Fruit fly (Drosophila melanogaster): ENCODE data around the gene moon.

DNA sequence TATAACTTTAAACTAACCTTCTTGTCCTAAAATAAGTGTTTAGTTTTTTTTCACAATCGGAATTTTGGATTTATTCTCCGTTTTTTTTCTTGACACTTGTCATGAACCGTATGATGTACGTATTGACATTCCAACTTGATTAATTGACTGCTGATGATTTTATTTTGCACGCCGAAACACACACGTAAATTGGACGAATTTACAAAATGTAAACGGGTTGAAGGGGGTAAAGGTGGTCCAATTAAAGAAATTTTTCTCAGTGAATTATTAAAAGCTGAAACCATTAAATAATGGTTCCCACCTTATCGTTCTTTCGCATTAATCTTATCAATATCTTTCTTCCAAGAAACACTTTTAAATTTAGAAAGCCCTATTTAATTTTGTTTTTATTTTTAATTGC, 16.1 kb downstream of the moon start, which contains the start of gene Uch-L5R:
- no peak for TF ChIP-seq ss (GFP tag; optimal IDR thresholded peaks at IDR 0.05)
- no peak for TF ChIP-seq cyc (GFP tag; optimal IDR thresholded peaks at IDR 0.05)
- no peak for TF ChIP-seq Eip78C (GFP tag)
- no peak for TF ChIP-seq CG10669 (GFP tag; optimal IDR thresholded peaks at IDR 0.05)
- no peak for TF ChIP-seq CG8119 (GFP tag; IDR thresholded peaks at IDR 0.05)
- TF ChIP-seq salr (GFP tag; optimal IDR thresholded peaks at IDR 0.05): no peak
- TF ChIP-seq CG6792 (GFP tag; optimal IDR thresholded peaks at IDR 0.05): no peak
- no peak for TF ChIP-seq Ets96B (tag; optimal IDR thresholded peaks at IDR 0.05)
- no peak for TF ChIP-seq Ets21C (GFP tag; optimal IDR thresholded peaks at IDR 0.05)
- TF ChIP-seq CG34406 (GFP tag; optimal IDR thresholded peaks at IDR 0.05): no peak
